Worm (Caenorhabditis elegans) whole organism, L1 larva: ENCODE results near the gene C49G7.12.

Source experiments
- C34B4.2 ChIP-seq: sonication (generic microtip); optimal IDR thresholded peaks from 2 replicates; lab custom pipeline; 2017; ENCODE audit warnings: mild to moderate bottlenecking, missing genetic modification characterization, missing compliant biosample characterization
- aha-1 ChIP-seq: fragments of 150-350 bp; optimal IDR thresholded peaks from 2 replicates; lab custom pipeline; 2014; ENCODE audit warnings: missing biosample characterization, missing genetic modification characterization
- ama-1 ChIP-seq: fragments of 150-350 bp; optimal IDR thresholded peaks from 2 replicates; lab custom pipeline; 2014
- ceh-90 ChIP-seq: sonication (generic microtip); optimal IDR thresholded peaks from 2 replicates; lab custom pipeline; 2016; ENCODE audit warnings: missing genetic modification characterization, missing compliant biosample characterization
- ces-1 ChIP-seq: fragments of 150-350 bp; optimal IDR thresholded peaks from 2 replicates; lab custom pipeline; 2014; ENCODE audit warnings: missing biosample characterization, missing genetic modification reagents, missing genetic modification characterization
- efl-1 ChIP-seq, 4 experiments: fragments of 150-350 bp; optimal IDR thresholded peaks in 3 of 4; peaks in 1 of 4; 1 replicate in 1 of 4; 2 replicates in 3 of 4; lab custom pipeline; 2014; ENCODE audit warnings: missing biosample characterization in 2 of 4, missing genetic modification characterization in 2 of 4, missing genetic modification reagents in 2 of 4
- elt-2 ChIP-seq: sonication (generic microtip); optimal IDR thresholded peaks from 2 replicates; lab custom pipeline; 2016; ENCODE audit warnings: missing genetic modification characterization, mild to moderate bottlenecking, inconsistent platforms, missing compliant biosample characterization, missing genetic modification reagents
- fkh-10 ChIP-seq: sonication (generic microtip); optimal IDR thresholded peaks from 2 replicates; lab custom pipeline; 2017; ENCODE audit warnings: missing biosample characterization, missing genetic modification reagents, missing genetic modification characterization
- fkh-4 ChIP-seq: sonication (generic microtip); optimal IDR thresholded peaks from 2 replicates; lab custom pipeline; 2016; ENCODE audit warnings: missing compliant biosample characterization, missing genetic modification characterization, borderline replicate concordance
- fkh-8 ChIP-seq: sonication (generic microtip); optimal IDR thresholded peaks from 2 replicates; lab custom pipeline; 2016; ENCODE audit warnings: mild to moderate bottlenecking, missing genetic modification characterization, missing compliant biosample characterization
- fos-1 ChIP-seq: fragments of 150-350 bp; optimal IDR thresholded peaks from 2 replicates; lab custom pipeline; 2014; ENCODE audit warnings: missing biosample characterization, missing genetic modification characterization
- hpl-2 ChIP-seq: fragments of 150-350 bp; optimal IDR thresholded peaks from 2 replicates; lab custom pipeline; 2014; ENCODE audit warnings: missing biosample characterization, missing genetic modification reagents, missing genetic modification characterization
- irx-1 ChIP-seq: sonication (generic microtip); optimal IDR thresholded peaks from 2 replicates; lab custom pipeline; 2016; ENCODE audit warnings: missing genetic modification characterization, missing compliant biosample characterization
- jun-1 ChIP-seq: fragments of 150-350 bp; optimal IDR thresholded peaks from 2 replicates; lab custom pipeline; 2014; ENCODE audit warnings: missing biosample characterization, missing genetic modification reagents, missing genetic modification characterization
- lin-15B ChIP-seq: fragments of 150-350 bp; sonication (generic microtip); optimal IDR thresholded peaks from 3 replicates; lab custom pipeline; 2014; ENCODE audit warnings: missing biosample characterization, missing genetic modification characterization
- mab-9 ChIP-seq: fragments of 200-800 bp; sonication (Bioruptor generic); IDR thresholded peaks from 2 replicates; pipeline ENCODE4 v1.3.6; 2022; ENCODE audit warnings: missing genetic modification reagents, missing genetic modification characterization, missing compliant biosample characterization
- nhr-12 ChIP-seq: sonication (generic microtip); optimal IDR thresholded peaks from 2 replicates; lab custom pipeline; 2017; ENCODE audit warnings: missing biosample characterization, missing genetic modification characterization
- nhr-19 ChIP-seq: fragments of 200-800 bp; sonication (Bioruptor generic); conservative IDR thresholded peaks from 2 replicates; pipeline ENCODE4 v1.3.6; 2022; ENCODE audit warnings: missing genetic modification characterization, missing compliant biosample characterization
- nhr-237 ChIP-seq: fragments of 150-350 bp; optimal IDR thresholded peaks from 2 replicates; lab custom pipeline; 2014; ENCODE audit warnings: missing biosample characterization, missing genetic modification characterization
- nhr-47 ChIP-seq: sonication (generic microtip); optimal IDR thresholded peaks from 2 replicates; lab custom pipeline; 2016; ENCODE audit warnings: mild to moderate bottlenecking, missing genetic modification characterization, moderate library complexity, missing compliant biosample characterization
- nhr-71 ChIP-seq: sonication (generic microtip); optimal IDR thresholded peaks from 2 replicates; lab custom pipeline; 2016; ENCODE audit warnings: mild to moderate bottlenecking, missing genetic modification characterization, moderate library complexity, missing compliant biosample characterization
- nhr-76 ChIP-seq: sonication (generic microtip); optimal IDR thresholded peaks from 2 replicates; lab custom pipeline; 2017; ENCODE audit warnings: missing biosample characterization, missing genetic modification characterization
- nhr-77 ChIP-seq: fragments of 150-350 bp; optimal IDR thresholded peaks from 2 replicates; lab custom pipeline; 2014; ENCODE audit warnings: missing biosample characterization, missing genetic modification characterization
- nhr-85 ChIP-seq: sonication (generic microtip); peaks from one replicate; lab custom pipeline; 2016; ENCODE audit warnings: missing genetic modification characterization, inconsistent platforms, missing compliant biosample characterization
- nhr-90 ChIP-seq: sonication (generic microtip); optimal IDR thresholded peaks from 2 replicates; lab custom pipeline; 2016; ENCODE audit warnings: mild to moderate bottlenecking, missing genetic modification characterization, missing compliant biosample characterization; ENCODE audit not compliant: poor library complexity
- skn-1 ChIP-seq: fragments of 150-350 bp; optimal IDR thresholded peaks from 2 replicates; lab custom pipeline; 2014; ENCODE audit warnings: missing biosample characterization, missing genetic modification characterization
- snpc-4 ChIP-seq: fragments of 150-350 bp; optimal IDR thresholded peaks from 2 replicates; lab custom pipeline; 2014; ENCODE audit warnings: missing biosample characterization, missing genetic modification characterization
- sox-4 ChIP-seq: sonication (generic microtip); optimal IDR thresholded peaks from 2 replicates; lab custom pipeline; 2016; ENCODE audit warnings: missing genetic modification characterization, missing compliant biosample characterization
- tlp-1 ChIP-seq: fragments of 150-350 bp; optimal IDR thresholded peaks from 2 replicates; lab custom pipeline; 2014; ENCODE audit warnings: missing biosample characterization, missing genetic modification characterization
- unc-30 ChIP-seq: sonication (generic microtip); optimal IDR thresholded peaks from 2 replicates; lab custom pipeline; 2017; ENCODE audit warnings: missing biosample characterization, missing genetic modification characterization
- zag-1 ChIP-seq: fragments of 150-350 bp; optimal IDR thresholded peaks from 2 replicates; lab custom pipeline; 2014; ENCODE audit warnings: missing biosample characterization, missing genetic modification characterization
- zip-4 ChIP-seq: fragments of 200-800 bp; sonication (Bioruptor generic); optimal IDR thresholded peaks from 2 replicates; lab custom pipeline; 2018; ENCODE audit warnings: mild to moderate bottlenecking, missing genetic modification characterization, moderate library complexity, missing compliant biosample characterization
- ztf-4 ChIP-seq: fragments of 150-350 bp; optimal IDR thresholded peaks from 2 replicates; lab custom pipeline; 2014; ENCODE audit warnings: missing biosample characterization, missing genetic modification characterization

C49G7.12 gene

ce11 chrV:4041853-4042424, 3.7 kb downstream of the C49G7.12 start, which contains the start of the genes C49G7.10 and irg-2 (continued):
- TF ChIP-seq fkh-8 (tag; lab: Kevin White, UChicago) (peak; percentile 46), nhr-47 (tag; lab: Kevin White, UChicago) (peak; percentile 27), ces-1 (GFP tag; lab: Kevin White, UChicago) (no peak), nhr-77 (tag; lab: Kevin White, UChicago) (no peak), efl-1 (optimal IDR thresholded peaks at IDR 0.05; lab: Kevin White, UChicago) (peak in 1 of 2 experiments; percentile 1), efl-1 (GFP tag; optimal IDR thresholded peaks at IDR 0.05 in 1 of 2; lab: Kevin White, UChicago) (peak; percentile 20 to 90), zag-1 (peak; percentile 7), zip-4 (GFP tag; lab: Kevin White, UChicago) (peak; percentile 99), sox-4 (tag; lab: Kevin White, UChicago) (no peak), skn-1 (peak; percentile 20), nhr-12 (tag; lab: Kevin White, UChicago) (no peak), nhr-90 (tag; lab: Kevin White, UChicago) (no peak), jun-1 (tag; lab: Kevin White, UChicago) (no peak), fos-1 (tag; lab: Kevin White, UChicago) (no peak)

ce11 chrV:4043632-4044031, 5.4 kb downstream of the C49G7.12 start, which contains the start of gene phat-3:
Gene phat-3, plus strand, starts transcription at chrV:4043932.
- TF ChIP-seq fkh-4 (tag; lab: Kevin White, UChicago) (no peak), fos-1 (tag; lab: Kevin White, UChicago) (no peak), ceh-90 (tag; lab: Kevin White, UChicago) (no peak), ces-1 (GFP tag; lab: Kevin White, UChicago) (no peak), nhr-237 (no peak), nhr-76 (tag; lab: Kevin White, UChicago) (no peak), fkh-10 (GFP tag; lab: Kevin White, UChicago) (no peak), tlp-1 (tag; lab: Kevin White, UChicago) (no peak), nhr-47 (tag; lab: Kevin White, UChicago) (no peak), ztf-4 (no peak)
- TF ChIP-seq, all 84 proteins: peak for 0

DNA sequence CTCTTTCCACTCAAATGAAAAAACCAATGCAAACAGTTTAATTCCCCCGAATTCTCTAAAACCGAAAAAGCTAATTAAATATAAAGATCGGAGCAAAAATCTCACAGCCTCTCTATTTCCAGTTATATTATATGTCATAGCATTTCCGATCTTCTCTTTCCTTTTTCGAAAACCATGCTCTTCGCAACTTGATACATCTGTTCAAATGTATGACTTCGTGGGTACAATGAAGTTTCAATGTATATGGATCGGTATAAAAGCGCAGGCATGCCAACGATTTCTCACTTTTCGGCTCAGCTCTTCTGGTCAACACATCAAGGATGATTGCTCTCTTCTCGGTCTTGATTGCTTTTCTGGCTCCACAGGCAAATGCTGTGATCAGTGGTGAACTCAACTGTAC, 7.9 kb downstream of the C49G7.12 start, which contains the start of gene phat-7:
Gene phat-7 (plus strand): TSS at position 301 of the 400 bp plus-strand sequence.
- TF ChIP-seq nhr-237 (no peak), irx-1 (no peak), hpl-2 (GFP tag; lab: Kevin White, UChicago) (no peak), nhr-71 (no peak), nhr-12 (tag; lab: Kevin White, UChicago) (no peak), fkh-10 (GFP tag; lab: Kevin White, UChicago) (no peak), nhr-19 (GFP tag; lab: Robert Waterston, UW) (no peak), unc-30 (no peak)

- TF ChIP-seq elt-2: no peak
- TF ChIP-seq lin-15B (tag; lab: Kevin White, UChicago): no peak
- TF ChIP-seq snpc-4: no peak
- TF ChIP-seq ama-1: no peak
- TF ChIP-seq nhr-85 (tag; lab: Kevin White, UChicago): no peak
- TF ChIP-seq efl-1 (optimal IDR thresholded peaks at IDR 0.05; lab: Kevin White, UChicago): no peak
- peak in 1 of 2 experiments; percentile 24 for TF ChIP-seq efl-1 (GFP tag; optimal IDR thresholded peaks at IDR 0.05 in 1 of 2; lab: Kevin White, UChicago)
- TF ChIP-seq aha-1 (tag; lab: Kevin White, UChicago): no peak
- TF ChIP-seq, all 84 proteins: peak for 1
These were observed 9.3 kb downstream of the C49G7.12 start, which contains the start of gene srh-169 for ce11 chrV:4047541-4047940. Gene srh-169, plus strand, starts transcription at chrV:4047841.

DNA sequence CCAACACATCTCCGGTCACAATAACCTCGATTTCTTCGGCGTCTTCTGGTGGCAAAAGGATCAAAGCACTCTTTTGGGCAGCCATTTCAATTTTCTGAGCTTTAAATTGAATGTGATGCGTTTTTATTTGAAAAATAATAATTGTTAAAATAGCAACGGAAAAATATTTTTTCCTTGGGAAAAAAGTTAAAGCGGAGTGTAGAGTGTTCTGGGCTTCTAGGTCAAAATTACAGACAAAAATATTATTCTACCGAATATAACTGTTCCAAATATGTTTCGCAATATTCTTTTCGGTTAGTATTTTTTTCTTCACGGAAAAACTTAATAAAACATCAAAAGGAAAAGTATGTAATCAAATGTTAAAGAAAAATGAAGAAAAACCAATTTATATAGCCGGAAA, 16.8 kb downstream of the C49G7.12 start, which contains the start of gene djr-1.2:
Gene djr-1.2 (minus strand): TSS at position 101 of the 400 bp plus-strand sequence.
- TF ChIP-seq efl-1 (optimal IDR thresholded peaks at IDR 0.05; lab: Kevin White, UChicago) (no peak), efl-1 (GFP tag; optimal IDR thresholded peaks at IDR 0.05 in 1 of 2; lab: Kevin White, UChicago) (peak in 1 of 2 experiments; percentile 62), nhr-85 (tag; lab: Kevin White, UChicago) (no peak)
- TF ChIP-seq, all 84 proteins: peak for 1

ce11 chrV:4056203-4056602, 18.0 kb downstream of the C49G7.12 start:
- no peak for TF ChIP-seq mab-9 (GFP tag; lab: Robert Waterston, UW)
- no peak for TF ChIP-seq C34B4.2 (tag; lab: Kevin White, UChicago)
